Worm (Caenorhabditis elegans): ENCODE measurements around the gene acs-17.

acs-17 gene

ce11 chrX:5984581-5985039 lies 40.3 kb upstream of the acs-17 start, which contains the start of gene klp-13:
Gene klp-13, plus strand, starts transcription at chrX:5984989.
- peak; percentile 69 for TF ChIP-seq ceh-8 (GFP tag; optimal IDR thresholded peaks at IDR 0.05)
- peak; percentile 76 for TF ChIP-seq unc-86 (tag; optimal IDR thresholded peaks at IDR 0.05)
- no peak for TF ChIP-seq hlh-17 (GFP tag; optimal IDR thresholded peaks at IDR 0.05; ENCODE audit: borderline replicate concordance)
- TF ChIP-seq nhr-12 (tag; optimal IDR thresholded peaks at IDR 0.05): no peak
- peak; percentile 82 for TF ChIP-seq egl-13 (tag; optimal IDR thresholded peaks at IDR 0.05)
- peak; percentile 63 for TF ChIP-seq nhr-90 (tag; optimal IDR thresholded peaks at IDR 0.05; ENCODE audit: poor library complexity)
- TF ChIP-seq rnt-1 (tag; optimal IDR thresholded peaks at IDR 0.05): peak; percentile 85
- TF ChIP-seq irx-1 (tag; optimal IDR thresholded peaks at IDR 0.05): peak; percentile 74
- TF ChIP-seq lin-13 (GFP tag; optimal IDR thresholded peaks at IDR 0.05): peak; percentile 85
- TF ChIP-seq hlh-4 (tag; optimal IDR thresholded peaks at IDR 0.05): no peak
- TF ChIP-seq lir-3 (tag; optimal IDR thresholded peaks at IDR 0.05; ENCODE audit: poor library complexity): peak; percentile 64
- TF ChIP-seq nhr-84 (tag; optimal IDR thresholded peaks at IDR 0.05): no peak
- no peak for TF ChIP-seq ceh-90 (tag; optimal IDR thresholded peaks at IDR 0.05)
- peak; percentile 18 for TF ChIP-seq lin-39 (tag; optimal IDR thresholded peaks at IDR 0.05)
- peak; percentile 65 for TF ChIP-seq sox-4 (tag; optimal IDR thresholded peaks at IDR 0.05)
- TF ChIP-seq nhr-19 (GFP tag; conservative IDR thresholded peaks at IDR 0.05): peak; percentile 80
- no peak for TF ChIP-seq ets-5 (GFP tag; IDR thresholded peaks at IDR 0.05)
- TF ChIP-seq nhr-28 (tag; optimal IDR thresholded peaks at IDR 0.05): no peak
- no peak for TF ChIP-seq Y116A8C.19 (tag; optimal IDR thresholded peaks at IDR 0.05; ENCODE audit: borderline replicate concordance)
- TF ChIP-seq ama-1 (optimal IDR thresholded peaks at IDR 0.05): peak; percentile 2
- no peak for TF ChIP-seq alr-1 (tag; optimal IDR thresholded peaks at IDR 0.05; ENCODE audit: borderline replicate concordance)
- no peak for TF ChIP-seq unc-30 (tag; optimal IDR thresholded peaks at IDR 0.05)
- no peak for TF ChIP-seq mab-9 (GFP tag; IDR thresholded peaks at IDR 0.05)
- peak; percentile 85 for TF ChIP-seq fos-1 (tag; optimal IDR thresholded peaks at IDR 0.05)
- TF ChIP-seq ces-1 (GFP tag; optimal IDR thresholded peaks at IDR 0.05): no peak
- TF ChIP-seq elt-2 (tag; optimal IDR thresholded peaks at IDR 0.05): peak; percentile 61
- TF ChIP-seq sup-37 (GFP tag; optimal IDR thresholded peaks at IDR 0.05): peak; percentile 41
- TF ChIP-seq unc-98 (GFP tag; IDR thresholded peaks at IDR 0.05): no peak
- peak; percentile 95 for TF ChIP-seq lin-14 (GFP tag; optimal IDR thresholded peaks at IDR 0.05)
- no peak for TF ChIP-seq tlp-1 (tag; optimal IDR thresholded peaks at IDR 0.05)
- TF ChIP-seq dpl-1 (GFP tag; optimal IDR thresholded peaks at IDR 0.05): peak; percentile 89 to 93 (median 90)
- peak; percentile 91 for TF ChIP-seq nhr-47 (tag; optimal IDR thresholded peaks at IDR 0.05)
- peak; percentile 93 for TF ChIP-seq snu-23 (GFP tag; optimal IDR thresholded peaks at IDR 0.05)
- peak; percentile 72 to 90 (median 78) for TF ChIP-seq ceh-82 (tag; optimal IDR thresholded peaks at IDR 0.05)
- peak; percentile 38 for TF ChIP-seq aly-2 (tag; optimal IDR thresholded peaks at IDR 0.05)
- TF ChIP-seq lin-15B (tag; optimal IDR thresholded peaks at IDR 0.05): peak; percentile 80
- peak; percentile 85 for TF ChIP-seq pax-3 (tag; optimal IDR thresholded peaks at IDR 0.05)
- peak; percentile 90 for TF ChIP-seq nhr-20 (tag; optimal IDR thresholded peaks at IDR 0.05)
- TF ChIP-seq efl-1 (optimal IDR thresholded peaks at IDR 0.05): peak; percentile 67 to 92
- peak; percentile 94 to 99 for TF ChIP-seq efl-1 (GFP tag; optimal IDR thresholded peaks at IDR 0.05 in 1 of 2)
- no peak for TF ChIP-seq pag-3 (tag; optimal IDR thresholded peaks at IDR 0.05; ENCODE audit: borderline replicate concordance, insufficient read depth)
- TF ChIP-seq C04F5.9 (tag; optimal IDR thresholded peaks at IDR 0.05): no peak
- peak; percentile 94 for TF ChIP-seq nhr-71 (tag; optimal IDR thresholded peaks at IDR 0.05)
- no peak for TF ChIP-seq fkh-4 (tag; optimal IDR thresholded peaks at IDR 0.05; ENCODE audit: borderline replicate concordance)
- TF ChIP-seq elt-3 (tag; optimal IDR thresholded peaks at IDR 0.05): peak in 3 of 6 experiments; percentile 14 to 89 (median 20)
- TF ChIP-seq mdl-1 (tag; optimal IDR thresholded peaks at IDR 0.05): peak in 1 of 2 experiments; percentile 86
- peak; percentile 5 for TF ChIP-seq snpc-4 (tag; optimal IDR thresholded peaks at IDR 0.05)
- TF ChIP-seq ztf-11 (tag; optimal IDR thresholded peaks at IDR 0.05): peak in 1 of 2 experiments; percentile 61
- peak; percentile 87 for TF ChIP-seq skn-1 (tag; optimal IDR thresholded peaks at IDR 0.05)
- no peak for TF ChIP-seq nhr-76 (tag; optimal IDR thresholded peaks at IDR 0.05)
- no peak for TF ChIP-seq hpl-2 (GFP tag; optimal IDR thresholded peaks at IDR 0.05)
- TF ChIP-seq fkh-10 (GFP tag; optimal IDR thresholded peaks at IDR 0.05): peak; percentile 72

Measured in whole organism, L1 larva.